Fruit fly (Drosophila melanogaster) whole organism: Measurements from ENCODE around the gene Mp.
A peak's percentile ranks its signal among the peaks of the same experiment; 100 is the strongest.

Source experiments
- CG8478 ChIP-seq: fragments of >200 bp; optimal IDR thresholded peaks from 2 replicates; lab custom pipeline; 2018; ENCODE audit warnings: inconsistent platforms
- Dll ChIP-seq: fragments of >200 bp; optimal IDR thresholded peaks from 2 replicates; lab custom pipeline; 2017
- EcR ChIP-seq, 2 experiments: fragments of >200 bp; optimal IDR thresholded peaks; 2 replicates each; lab custom pipeline; 2017; ENCODE audit warnings: missing biosample characterization in 2 of 2, missing genetic modification characterization in 2 of 2, missing genetic modification reagents in 2 of 2
- pan ChIP-seq: fragments of >200 bp; optimal IDR thresholded peaks from 2 replicates; lab custom pipeline; 2017
- psq ChIP-seq: fragments of >200 bp; optimal IDR thresholded peaks from 2 replicates; lab custom pipeline; 2017
- usp ChIP-seq: fragments of >200 bp; optimal IDR thresholded peaks from 2 replicates; lab custom pipeline; 2017; ENCODE audit warnings: missing biosample characterization, missing genetic modification characterization, mixed read lengths

Gene Mp

DNA sequence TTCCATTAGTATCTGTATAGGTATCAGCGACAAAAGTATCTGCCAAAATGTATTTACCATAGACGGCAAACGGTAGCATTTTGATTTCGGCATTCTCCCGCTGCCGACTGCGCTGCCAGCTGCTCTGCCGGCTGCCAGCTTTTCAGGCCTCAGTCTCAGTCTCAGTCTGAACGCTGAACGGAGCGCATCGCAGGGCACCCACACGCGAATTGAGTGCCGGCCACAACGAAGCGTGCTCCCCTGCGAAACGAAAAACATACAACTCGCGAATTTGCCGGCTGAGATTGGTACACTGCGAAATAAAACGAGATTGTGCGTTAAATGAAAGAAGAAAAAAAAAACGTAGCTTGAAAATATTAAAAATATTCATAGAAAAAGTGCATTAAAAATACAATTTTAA lies at the start of gene Mp:
Mp (plus strand) TSS at position 152 of the 400 bp plus-strand sequence.
- TF ChIP-seq pan (lab: Kevin White, UChicago) (no peak), usp (GFP tag; lab: Kevin White, UChicago) (no peak)

DNA sequence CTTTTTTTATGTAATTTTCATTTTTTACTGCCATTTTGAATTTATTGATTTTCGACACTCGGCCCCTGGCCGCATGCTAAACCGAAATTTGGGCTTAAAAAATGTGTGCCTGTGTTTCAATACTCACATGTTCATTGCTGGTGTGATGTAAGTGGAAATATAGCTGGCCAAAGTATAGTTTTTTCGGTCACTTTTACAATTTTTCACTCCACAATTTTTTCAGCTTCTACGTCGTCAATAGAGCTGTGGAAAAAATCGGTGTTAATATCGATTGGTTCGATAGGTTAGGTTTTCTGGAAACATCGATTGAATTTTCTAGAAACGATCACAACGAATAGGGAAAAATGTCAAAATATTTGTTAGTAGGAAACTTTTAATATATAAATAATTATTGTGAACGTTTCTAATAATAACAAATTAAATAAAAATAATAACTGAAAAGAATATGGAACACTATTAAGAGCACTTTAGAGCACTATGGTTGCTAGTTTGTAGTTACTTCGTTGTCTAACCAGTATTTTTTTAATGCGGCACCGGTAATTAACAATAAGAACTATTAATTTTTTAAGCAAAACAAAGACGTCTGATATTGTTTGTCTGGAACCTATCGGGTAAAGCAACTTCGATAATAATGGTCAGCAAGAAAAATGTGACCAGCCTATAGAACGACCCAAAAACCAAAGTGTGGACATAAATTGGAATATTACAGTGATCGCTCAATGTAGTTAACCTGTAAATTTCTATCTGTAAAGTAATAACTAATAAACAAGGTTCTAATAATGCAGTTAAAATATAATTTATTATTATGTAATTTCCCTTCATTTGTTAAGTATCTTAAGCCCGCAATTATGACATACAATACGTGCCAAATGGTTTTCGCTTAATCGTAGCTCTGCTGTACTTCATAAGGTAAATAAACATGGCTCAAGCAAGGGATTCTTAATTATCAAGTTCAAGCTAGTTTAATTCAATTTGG lies 43.1 kb upstream of the Mp start, which contains the start of the genes CG10077 and CG9948:
CG10077 (minus strand) TSS at position 651 of the 976 bp plus-strand sequence.
CG9948 (plus strand) TSS at position 738 of the 976 bp plus-strand sequence.
- no peak for TF ChIP-seq Dll (lab: Kevin White, UChicago)
- TF ChIP-seq psq = no peak
- TF ChIP-seq usp (GFP tag; lab: Kevin White, UChicago) = no peak
- no peak for TF ChIP-seq pan (lab: Kevin White, UChicago)
- TF ChIP-seq CG8478 (lab: Kevin White, UChicago) = no peak
- no peak for TF ChIP-seq EcR (GFP tag; optimal IDR thresholded peaks at IDR 0.05; lab: Kevin White, UChicago)

DNA sequence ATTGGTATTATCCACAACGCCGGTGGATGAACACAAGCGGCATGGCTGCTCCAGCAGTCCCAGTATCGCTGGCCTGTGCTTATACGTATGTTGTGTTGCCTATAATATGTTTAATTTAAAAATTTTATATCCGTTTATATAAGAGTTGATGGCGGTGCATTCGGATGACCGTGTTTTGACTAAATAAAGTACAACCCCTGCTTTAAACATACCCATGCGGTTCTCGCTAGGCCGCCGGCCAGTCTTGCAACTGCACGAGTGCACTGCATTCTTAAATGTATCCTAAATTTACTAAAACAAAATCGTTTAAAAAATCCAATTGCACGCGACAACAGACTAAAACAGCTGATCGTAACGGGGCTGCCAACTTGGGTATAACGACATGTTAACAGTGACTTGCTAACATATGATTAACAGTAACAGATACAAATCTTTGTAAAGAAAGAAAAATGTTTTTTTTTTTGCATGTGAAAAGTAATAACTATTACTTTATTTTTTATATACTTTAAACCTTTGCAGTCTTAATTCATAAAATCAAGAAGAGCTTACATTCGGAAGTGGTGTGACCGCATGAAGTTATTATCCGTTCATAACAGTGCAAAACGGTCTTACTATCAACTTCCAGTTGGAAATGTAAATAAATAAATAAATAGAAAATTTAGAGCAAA lies 40.8 kb upstream of the Mp start, which contains the start of the genes Uqcc1 and Surf1:
Uqcc1 (minus strand) TSS at position 356 of the 668 bp plus-strand sequence.
Surf1 (plus strand) TSS at position 594 of the 668 bp plus-strand sequence.
- TF ChIP-seq pan (lab: Kevin White, UChicago) (no peak), EcR (GFP tag; optimal IDR thresholded peaks at IDR 0.05; lab: Kevin White, UChicago) (no peak), usp (GFP tag; lab: Kevin White, UChicago) (no peak)

DNA sequence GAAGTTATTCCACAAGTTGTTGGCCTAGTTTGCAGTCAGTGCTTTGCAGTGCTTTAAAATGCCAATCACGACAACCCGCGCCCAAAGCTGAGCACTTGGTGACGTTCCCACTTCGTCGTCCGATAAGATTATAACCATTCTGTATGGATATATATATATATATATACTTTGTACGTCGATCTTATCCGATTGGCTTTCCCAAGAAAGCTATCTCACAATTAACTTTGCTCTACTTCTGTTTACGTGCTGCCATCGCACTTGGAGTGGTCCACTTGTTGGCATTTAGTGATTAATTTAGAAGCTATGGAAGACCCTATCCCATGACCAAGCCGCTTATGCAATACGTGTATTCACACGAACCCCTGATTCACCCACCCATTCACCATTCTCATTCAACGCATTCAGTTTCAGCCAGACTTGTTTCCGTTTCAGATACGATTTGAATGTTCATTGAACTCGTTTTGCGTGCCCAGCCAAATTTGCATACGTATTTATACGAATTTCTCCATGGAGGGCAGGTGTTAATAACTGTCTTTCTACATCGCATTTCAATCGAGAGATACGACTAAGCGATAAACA lies 36.6 kb upstream of the Mp start:
- TF ChIP-seq pan (lab: Kevin White, UChicago) (no peak), EcR (GFP tag; optimal IDR thresholded peaks at IDR 0.05; lab: Kevin White, UChicago) (no peak), usp (GFP tag; lab: Kevin White, UChicago) (no peak), Dll (lab: Kevin White, UChicago) (no peak), psq (no peak), CG8478 (lab: Kevin White, UChicago) (no peak)

DNA sequence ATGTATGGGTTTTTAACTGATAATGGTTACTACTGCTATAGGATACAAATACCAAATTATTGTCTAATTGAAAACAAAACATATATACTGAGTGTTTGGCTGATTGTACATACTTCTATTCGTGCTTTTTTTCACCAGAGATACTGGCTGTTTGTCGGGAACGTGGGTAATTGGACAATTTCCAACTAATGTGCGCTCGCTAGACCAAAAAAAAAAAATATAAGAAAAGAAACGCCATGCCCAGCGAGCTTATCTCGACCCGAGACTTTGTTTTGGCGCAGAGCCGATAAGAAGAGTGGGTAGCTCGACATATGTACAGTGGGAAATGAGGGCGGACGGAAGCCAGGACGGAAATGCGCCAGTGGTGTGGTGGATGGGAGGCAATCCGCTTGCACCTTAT lies 35.5 kb upstream of the Mp start:
- no peak for TF ChIP-seq psq
- no peak for TF ChIP-seq pan (lab: Kevin White, UChicago)
- TF ChIP-seq CG8478 (lab: Kevin White, UChicago) = no peak
- TF ChIP-seq EcR (GFP tag; optimal IDR thresholded peaks at IDR 0.05; lab: Kevin White, UChicago) = no peak
- no peak for TF ChIP-seq Dll (lab: Kevin White, UChicago)
- TF ChIP-seq usp (GFP tag; lab: Kevin White, UChicago) = no peak

DNA sequence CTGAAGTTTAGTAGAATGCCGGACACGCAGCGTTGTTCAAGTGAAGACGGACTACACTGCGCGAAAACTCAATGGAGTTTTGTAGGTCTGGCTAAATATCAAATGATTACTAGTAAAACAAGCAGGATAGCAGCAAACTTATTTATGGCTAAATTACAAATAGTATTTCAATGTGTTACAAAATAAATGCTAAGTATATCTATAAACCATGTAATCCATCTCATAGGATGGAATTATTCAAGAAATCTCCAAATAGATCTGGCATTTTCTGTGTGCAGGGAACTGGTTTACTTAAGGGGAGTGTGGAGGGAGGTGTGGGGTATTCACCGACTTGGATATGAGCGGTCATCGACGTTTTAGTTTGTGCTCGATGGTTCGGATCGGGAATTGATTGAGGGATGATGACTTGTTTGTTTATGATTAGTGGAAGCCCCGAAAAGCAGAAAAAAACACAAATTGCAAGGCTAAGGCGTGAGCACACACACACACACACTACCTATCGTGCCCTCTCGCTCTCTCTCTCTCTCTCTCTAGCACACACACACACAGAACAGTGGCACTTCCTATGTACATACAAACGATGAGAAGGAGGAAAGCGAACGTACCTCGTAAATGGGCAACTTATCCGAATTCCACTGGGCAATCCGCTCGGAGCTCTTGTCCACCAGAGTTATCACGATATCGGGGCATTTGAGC lies 34.7 kb upstream of the Mp start:
- TF ChIP-seq EcR (GFP tag; optimal IDR thresholded peaks at IDR 0.05; lab: Kevin White, UChicago) (no peak), psq (peak; percentile 1), pan (lab: Kevin White, UChicago) (no peak), usp (GFP tag; lab: Kevin White, UChicago) (no peak), CG8478 (lab: Kevin White, UChicago) (no peak)

DNA sequence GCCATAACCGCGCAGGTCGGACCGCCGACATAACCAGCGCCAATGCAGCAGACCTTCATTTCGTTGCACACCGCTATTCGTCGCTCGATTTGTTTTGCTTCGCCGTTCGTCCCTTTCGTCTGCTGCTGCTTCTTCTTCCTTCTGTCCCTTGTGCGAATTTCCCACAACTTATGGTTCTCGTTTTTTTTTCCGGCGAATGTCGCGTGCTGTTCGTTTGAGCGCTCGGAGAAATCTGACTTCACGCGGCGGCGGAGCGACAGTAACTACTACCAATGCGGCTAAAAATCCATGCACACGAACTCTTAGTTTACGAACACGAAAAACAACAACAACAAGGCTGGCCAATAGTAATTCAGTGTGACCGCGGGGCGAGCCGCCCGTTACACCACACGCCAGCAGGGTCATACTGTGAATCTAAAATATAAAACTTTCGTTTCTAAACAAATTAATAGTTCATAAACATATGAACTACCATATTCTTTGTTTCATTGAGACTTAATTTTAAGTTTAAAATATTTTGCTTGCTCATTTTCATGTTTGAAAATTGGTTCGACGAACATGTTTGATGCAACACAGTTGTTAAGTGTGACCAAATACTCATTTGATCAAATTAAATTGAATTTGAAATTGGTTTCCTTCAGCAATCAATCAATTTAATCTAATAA lies 34.0 kb upstream of the Mp start, which contains the start of gene sgl:
sgl (minus strand) TSS at position 271 of the 665 bp plus-strand sequence.
- TF ChIP-seq usp (GFP tag; lab: Kevin White, UChicago) (no peak), psq (peak; percentile 18)

DNA sequence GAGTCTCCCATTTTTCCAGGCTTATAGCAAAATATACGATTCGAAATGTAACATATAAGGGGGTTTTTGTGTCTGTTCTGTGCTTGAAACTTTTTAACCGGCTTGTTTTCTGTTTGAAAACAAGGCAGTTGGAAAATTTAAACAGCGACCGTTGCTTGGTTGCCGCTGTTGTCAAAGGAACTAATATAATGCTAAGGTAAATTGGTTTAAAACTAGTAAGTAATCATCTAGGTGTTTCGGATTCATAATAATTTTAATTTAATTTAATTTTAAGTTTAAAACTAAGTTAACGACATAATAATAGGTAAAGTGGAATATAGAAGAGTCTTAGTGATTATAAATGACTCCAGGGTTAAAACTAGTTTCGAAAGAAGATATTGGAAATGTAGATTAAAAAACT lies 30.8 kb upstream of the Mp start, which contains the start of gene CG10064:
CG10064 (minus strand) TSS at position 101 of the 400 bp plus-strand sequence.
- no peak for TF ChIP-seq Dll (lab: Kevin White, UChicago)

DNA sequence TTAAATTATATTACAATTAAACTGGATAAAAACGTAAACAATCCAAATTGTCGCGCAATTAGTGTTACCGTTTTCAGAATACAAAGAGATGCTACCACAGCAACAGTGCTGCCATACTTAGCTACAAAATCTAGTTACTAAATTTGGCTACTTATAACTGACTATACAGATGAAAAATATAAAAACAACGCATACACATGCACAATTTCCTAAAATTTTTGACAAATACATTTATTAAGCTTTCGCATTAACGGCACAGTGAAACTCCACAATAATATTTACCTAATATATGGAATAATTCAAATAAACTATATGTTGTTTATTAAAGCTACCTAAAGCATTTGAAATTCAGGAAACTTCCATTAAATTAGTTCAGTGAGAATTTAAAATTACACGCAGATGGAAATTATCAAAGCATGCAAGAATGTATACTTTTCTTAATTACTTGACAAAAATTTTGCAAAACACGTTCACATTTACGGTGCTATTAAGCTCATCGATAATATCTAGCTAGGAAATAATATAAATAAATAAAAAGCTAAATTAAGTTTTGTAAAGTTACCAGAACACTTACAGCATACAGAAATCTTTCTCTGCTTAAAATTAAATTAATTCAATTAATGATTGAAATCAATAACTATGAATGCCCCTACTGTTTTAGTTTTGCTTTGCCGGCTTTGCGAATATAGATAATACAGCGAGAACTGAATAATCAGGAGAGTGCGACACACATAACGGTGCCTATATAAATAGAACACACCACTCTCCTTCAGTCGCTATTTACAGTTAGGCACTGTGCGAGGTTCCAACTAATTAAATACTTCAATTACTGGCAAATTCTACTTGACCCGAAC lies 29.5 kb upstream of the Mp start, which contains the start of the genes Mis12 and CG9953:
Mis12 (minus strand) TSS at position 88 of the 854 bp plus-strand sequence.
CG9953 (plus strand) TSS at position 698 of the 854 bp plus-strand sequence.
- TF ChIP-seq EcR (GFP tag; optimal IDR thresholded peaks at IDR 0.05; lab: Kevin White, UChicago) (no peak), CG8478 (lab: Kevin White, UChicago) (no peak), usp (GFP tag; lab: Kevin White, UChicago) (no peak), Dll (lab: Kevin White, UChicago) (no peak), psq (no peak), pan (lab: Kevin White, UChicago) (no peak)

DNA sequence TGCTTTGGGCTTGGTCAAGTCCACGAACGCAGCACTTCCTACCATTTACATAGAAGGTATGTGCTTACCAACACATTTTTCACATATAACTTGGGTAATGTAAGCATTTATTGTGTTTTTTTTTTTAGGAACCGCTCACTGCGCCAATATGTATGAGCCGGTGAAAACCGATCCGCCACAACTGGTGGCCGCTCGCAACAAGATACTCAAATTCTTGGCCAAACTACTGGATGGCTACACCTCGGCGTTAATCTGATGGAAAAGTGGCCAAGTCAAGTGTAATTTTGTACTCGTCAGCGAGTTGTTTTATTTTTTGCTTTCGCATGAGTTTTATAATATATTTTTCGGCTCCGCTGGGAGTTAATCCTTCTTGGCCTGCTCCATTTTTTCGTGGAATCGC lies 27.3 kb upstream of the Mp start:
- TF ChIP-seq pan (lab: Kevin White, UChicago) (no peak), Dll (lab: Kevin White, UChicago) (no peak), CG8478 (lab: Kevin White, UChicago) (no peak), usp (GFP tag; lab: Kevin White, UChicago) (no peak), EcR (GFP tag; optimal IDR thresholded peaks at IDR 0.05; lab: Kevin White, UChicago) (no peak), psq (no peak)
